Worm (Caenorhabditis elegans): Measurements from ENCODE around the gene F40B5.2.

Gene F40B5.2

ce11 chrX:8368210-8368609 lies 557 bp downstream of the F40B5.2 start (continued):
- TF ChIP-seq madf-3 (GFP tag; IDR thresholded peaks at IDR 0.05) (no peak), nhr-179 (tag; optimal IDR thresholded peaks at IDR 0.05) (no peak), F23B12.7 (tag; optimal IDR thresholded peaks at IDR 0.05; ENCODE audit: insufficient read depth) (peak; percentile 29), snpc-1.3 (tag; optimal IDR thresholded peaks at IDR 0.05; ENCODE audit: insufficient read depth) (no peak), aptf-2 (GFP tag; conservative IDR thresholded peaks at IDR 0.05) (no peak), K12H6.12 (tag; optimal IDR thresholded peaks at IDR 0.05) (peak; percentile 53), T07F8.4 (tag; optimal IDR thresholded peaks at IDR 0.05) (no peak), hmg-1.2 (GFP tag; IDR thresholded peaks at IDR 0.05) (peak; percentile 46), lir-1 (GFP tag; conservative IDR thresholded peaks at IDR 0.05) (peak; percentile 46; the same call in 1 of the 2 replicates), egrh-3 (GFP tag; IDR thresholded peaks at IDR 0.05) (no peak), ceh-27 (GFP tag; optimal IDR thresholded peaks at IDR 0.05) (peak; percentile 34), mes-4 (tag; optimal IDR thresholded peaks at IDR 0.05) (no peak), xnd-1 (tag; optimal IDR thresholded peaks at IDR 0.05) (no peak), attf-5 (GFP tag; optimal IDR thresholded peaks at IDR 0.05) (peak; percentile 58), bed-2 (GFP tag; IDR thresholded peaks at IDR 0.05) (no peak), lsy-27 (tag; optimal IDR thresholded peaks at IDR 0.05; ENCODE audit: borderline replicate concordance, insufficient read depth) (no peak), ztf-18 (tag; optimal IDR thresholded peaks at IDR 0.05) (peak; percentile 93), ztf-26 (tag; optimal IDR thresholded peaks at IDR 0.05) (no peak), lsl-1 (GFP tag; optimal IDR thresholded peaks at IDR 0.05) (no peak), K11D2.4 (GFP tag; IDR thresholded peaks at IDR 0.05) (peak; percentile 65), F39B2.1 (GFP tag; IDR thresholded peaks at IDR 0.05) (no peak), tbx-9 (tag; optimal IDR thresholded peaks at IDR 0.05; ENCODE audit: borderline replicate concordance) (no peak), efl-1 (GFP tag; optimal IDR thresholded peaks at IDR 0.05) (no peak), hsf-1 (GFP tag; IDR thresholded peaks at IDR 0.05) (no peak), tbp1 (GFP tag; optimal IDR thresholded peaks at IDR 0.05) (no peak), ZK185.1 (tag; optimal IDR thresholded peaks at IDR 0.05; ENCODE audit: poor library complexity, severe bottlenecking) (no peak), attf-6 (GFP tag; IDR thresholded peaks at IDR 0.05) (no peak), F52B5.7 (tag; optimal IDR thresholded peaks at IDR 0.05) (no peak), ets-4 (GFP tag; optimal IDR thresholded peaks at IDR 0.05) (no peak), egl-44 (GFP tag; IDR thresholded peaks at IDR 0.05) (no peak), dox-1 (GFP tag; IDR thresholded peaks at IDR 0.05) (no peak; the same call in 1 of the 2 replicates), C06A6.2 (GFP tag; conservative IDR thresholded peaks at IDR 0.05) (no peak), snpc-3.4 (tag; optimal IDR thresholded peaks at IDR 0.05) (no peak), chd-7 (tag; optimal IDR thresholded peaks at IDR 0.05) (no peak), ceh-58 (GFP tag; IDR thresholded peaks at IDR 0.05) (no peak), zim-3 (tag; optimal IDR thresholded peaks at IDR 0.05) (no peak), ceh-40 (GFP tag; IDR thresholded peaks at IDR 0.05) (no peak), Y67H2A.10 (GFP tag; conservative IDR thresholded peaks at IDR 0.05) (no peak), B0336.3 (GFP tag; IDR thresholded peaks at IDR 0.05) (no peak; the same call in 1 of the 2 replicates), tlf-1 (GFP tag; optimal IDR thresholded peaks at IDR 0.05) (peak; percentile 8), lin-54 (GFP tag; optimal IDR thresholded peaks at IDR 0.05) (no peak), nhr-90 (tag; optimal IDR thresholded peaks at IDR 0.05) (no peak), hlh-12 (tag; optimal IDR thresholded peaks at IDR 0.05) (no peak), hmg-20 (GFP tag; IDR thresholded peaks at IDR 0.05) (peak; percentile 35; the same call in 1 of the 2 replicates), ztf-28 (GFP tag; IDR thresholded peaks at IDR 0.05) (no peak), F22D6.2 (tag; optimal IDR thresholded peaks at IDR 0.05) (no peak), pbrm-1 (GFP tag; IDR thresholded peaks at IDR 0.05) (no peak), hrde-1 (tag; optimal IDR thresholded peaks at IDR 0.05; ENCODE audit: borderline replicate concordance) (no peak), F57A8.1 (GFP tag; optimal IDR thresholded peaks at IDR 0.05) (no peak)
